Fruit fly (Drosophila melanogaster): ENCODE data around the gene CG44194.

Gene CG44194

DNA sequence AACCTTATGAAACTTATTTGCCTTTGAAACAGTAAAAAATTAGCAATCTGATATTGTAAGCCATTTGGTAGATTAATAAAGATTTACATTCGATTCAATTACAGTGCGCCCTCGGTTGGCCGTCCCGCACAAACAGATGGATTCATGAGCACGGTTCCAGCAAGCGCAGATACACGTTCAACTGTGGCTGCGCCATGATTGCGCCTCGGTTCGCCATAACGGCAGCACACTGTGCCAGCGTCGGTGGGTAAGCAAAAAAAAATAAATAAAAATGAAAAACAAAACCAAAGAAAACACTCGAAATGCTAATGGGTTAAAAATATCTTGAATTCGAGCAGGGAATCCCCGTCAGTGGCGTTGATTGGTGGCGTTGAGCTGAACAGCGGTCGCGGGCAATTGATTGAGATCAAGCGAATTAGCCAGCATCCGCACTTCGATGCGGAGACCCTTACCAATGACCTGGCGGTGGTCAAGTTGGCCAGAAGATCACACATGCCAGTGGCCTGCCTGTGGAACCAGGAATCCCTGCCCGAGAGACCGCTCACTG lies 41.6 kb upstream of the CG44194 start (continued):
- TF ChIP-seq CG10959 (GFP tag; IDR thresholded peaks at IDR 0.05) (no peak), jing (GFP tag; optimal IDR thresholded peaks at IDR 0.05) (no peak), Dip3 (GFP tag; optimal IDR thresholded peaks at IDR 0.05) (no peak), CG12155 (GFP tag; optimal IDR thresholded peaks at IDR 0.05) (no peak), Hr51 (GFP tag; optimal IDR thresholded peaks at IDR 0.05) (no peak), kay (GFP tag; optimal IDR thresholded peaks at IDR 0.05) (no peak), CG1792 (GFP tag; optimal IDR thresholded peaks at IDR 0.05) (no peak), CG6689 (GFP tag; IDR thresholded peaks at IDR 0.05) (0 out of 2 replicates have a peak, but pooled peaks have one; percentile 14), GATAe (GFP tag; conservative IDR thresholded peaks at IDR 0.05) (no peak), Dad (GFP tag; optimal IDR thresholded peaks at IDR 0.05) (no peak), CG10209 (GFP tag; optimal IDR thresholded peaks at IDR 0.05) (no peak), cad (GFP tag; optimal IDR thresholded peaks at IDR 0.05) (no peak), Ssrp (tag; optimal IDR thresholded peaks at IDR 0.05) (no peak), Gug (GFP tag; IDR thresholded peaks at IDR 0.05) (peak; percentile 53; the same call in 3 of the 4 replicates), CG9932 (GFP tag; IDR thresholded peaks at IDR 0.05) (peak; percentile 47), CG11456 (GFP tag; IDR thresholded peaks at IDR 0.05) (peak; percentile 29; the same call in 1 of the 3 replicates), lmd (GFP tag; IDR thresholded peaks at IDR 0.05) (peak; percentile 36; the same call in 1 of the 2 replicates), Meics (GFP tag; optimal IDR thresholded peaks at IDR 0.05) (no peak), grau (tag; optimal IDR thresholded peaks at IDR 0.05) (peak; percentile 55), Rfx (GFP tag; IDR thresholded peaks at IDR 0.05) (peak; percentile 54; the same call in 1 of the 2 replicates), ase (GFP tag; IDR thresholded peaks at IDR 0.05) (no peak)

DNA sequence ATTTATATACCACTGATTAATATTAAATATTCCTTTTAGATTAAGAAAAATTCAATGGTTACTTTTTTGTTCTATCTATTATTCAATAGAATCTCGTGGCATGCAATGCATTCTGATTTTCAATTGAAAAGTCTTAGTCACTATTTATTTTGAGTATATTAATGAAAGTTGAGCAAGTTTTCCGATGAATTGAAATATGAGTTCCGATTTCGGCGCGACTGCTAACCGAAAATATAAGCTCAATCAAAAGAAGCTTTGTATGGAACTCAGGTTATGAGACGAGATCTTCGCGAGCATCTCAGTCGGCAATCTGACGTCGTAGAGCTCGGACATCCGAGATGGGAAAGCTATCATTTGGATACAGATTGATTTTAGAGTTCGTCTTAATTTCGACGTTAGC lies 40.5 kb upstream of the CG44194 start, which contains the start of gene CG11668:
TSS of gene CG11668 (plus strand) at position 301 of the 400 bp plus-strand sequence.
- TF ChIP-seq CG1529 (GFP tag; optimal IDR thresholded peaks at IDR 0.05) (no peak), Scr (GFP tag; IDR thresholded peaks at IDR 0.05; ENCODE audit: partially characterized antibody) (no peak), twi (tag; optimal IDR thresholded peaks at IDR 0.05) (no peak), CG15514 (GFP tag; optimal IDR thresholded peaks at IDR 0.05) (no peak), CG13424 (tag; optimal IDR thresholded peaks at IDR 0.05) (no peak), sug (tag; optimal IDR thresholded peaks at IDR 0.05) (no peak), CG7786 (GFP tag; optimal IDR thresholded peaks at IDR 0.05) (no peak), CG10147 (GFP tag; optimal IDR thresholded peaks at IDR 0.05) (no peak), btn (GFP tag; optimal IDR thresholded peaks at IDR 0.05) (no peak), NC2α (GFP tag; optimal IDR thresholded peaks at IDR 0.05) (no peak), CG11560 (tag; IDR thresholded peaks at IDR 0.05) (no peak), pan (optimal IDR thresholded peaks at IDR 0.05) (no peak), pan (GFP tag; optimal IDR thresholded peaks at IDR 0.05 in 1 of 2, IDR thresholded peaks at IDR 0.05 in 1 of 2) (no peak), org-1 (GFP tag; optimal IDR thresholded peaks at IDR 0.05) (no peak), CG33213 (GFP tag; optimal IDR thresholded peaks at IDR 0.05) (no peak), cad (GFP tag; optimal IDR thresholded peaks at IDR 0.05) (no peak), CG6765 (GFP tag; optimal IDR thresholded peaks at IDR 0.05) (no peak), MESR4 (GFP tag; optimal IDR thresholded peaks at IDR 0.05) (no peak)

DNA sequence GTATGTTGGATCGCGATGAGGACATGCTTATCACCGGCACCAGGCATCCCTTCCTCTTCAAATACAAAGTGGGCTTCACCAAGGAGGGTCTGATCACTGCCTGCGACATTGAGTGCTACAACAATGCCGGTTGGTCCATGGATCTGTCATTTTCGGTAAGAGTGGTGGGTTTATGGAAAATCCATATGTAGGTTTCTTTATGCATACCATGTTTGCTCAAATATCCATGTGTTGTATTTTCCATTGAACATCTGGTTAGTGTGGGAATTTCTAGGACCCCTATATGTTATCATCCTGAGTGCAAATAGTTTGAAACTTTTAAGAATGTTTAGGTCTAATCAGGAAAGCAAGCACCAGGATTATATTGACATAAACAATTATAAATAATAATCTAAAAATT lies 38.5 kb upstream of the CG44194 start:
- TF ChIP-seq CG13894 (tag; optimal IDR thresholded peaks at IDR 0.05) (no peak), twi (tag; optimal IDR thresholded peaks at IDR 0.05) (peak; percentile 94)

Measured in whole organism, embryonic.